Fruit fly (Drosophila melanogaster): ENCODE data around the gene MED20.

The MED20 gene

DNA sequence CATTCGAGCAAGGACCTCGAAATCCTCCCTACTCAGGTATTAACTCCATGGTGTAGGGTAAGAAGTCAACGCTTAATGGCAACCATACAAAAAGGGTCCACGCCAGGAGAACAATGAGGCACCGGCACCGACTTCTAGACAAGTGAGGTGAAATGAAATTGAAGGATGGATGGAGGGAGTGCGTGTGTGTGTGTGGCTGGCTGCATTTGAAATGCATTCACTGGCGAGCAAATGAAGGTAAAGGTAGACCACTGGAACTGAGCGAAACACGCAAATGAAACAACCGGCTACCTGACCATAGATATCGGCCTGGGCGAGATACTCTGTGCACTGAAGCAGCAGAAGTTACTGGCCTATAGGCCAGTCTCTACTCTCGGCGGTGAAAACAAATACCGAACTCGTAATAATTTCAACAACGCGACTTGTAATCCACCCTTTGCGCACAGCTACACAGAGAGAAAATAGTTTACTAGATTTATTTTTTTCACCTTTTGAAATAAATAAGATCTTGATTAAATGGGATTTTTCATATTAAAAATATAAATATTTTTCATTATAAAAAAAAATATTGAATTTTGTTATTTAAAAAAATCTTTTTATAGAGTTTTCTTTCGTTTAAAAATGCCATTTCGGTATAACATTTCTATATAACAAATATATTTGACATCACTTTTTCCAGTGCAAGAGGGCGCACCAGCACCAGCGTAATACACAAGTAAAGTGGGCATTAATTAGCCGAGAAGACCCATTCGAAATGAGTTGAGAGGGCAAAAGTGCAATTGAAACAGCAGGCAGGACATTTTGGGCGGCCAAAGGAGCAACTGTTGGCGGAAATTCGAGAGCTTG is 9.2 kb upstream of the MED20 start (continued):
- TF ChIP-seq luna (GFP tag; optimal IDR thresholded peaks at IDR 0.05), result no peak
- TF ChIP-seq corto (GFP tag; optimal IDR thresholded peaks at IDR 0.05), result no peak
- TF ChIP-seq pros (GFP tag; optimal IDR thresholded peaks at IDR 0.05), result peak; percentile 69
- TF ChIP-seq tup (GFP tag; optimal IDR thresholded peaks at IDR 0.05), result peak; percentile 27
- peak; percentile 21; the same call in 1 of the 2 replicates for TF ChIP-seq rib (GFP tag; IDR thresholded peaks at IDR 0.05)
- TF ChIP-seq CG11560 (tag; IDR thresholded peaks at IDR 0.05), result peak; percentile 63; the same call in 1 of the 3 replicates
- peak; percentile 38 for TF ChIP-seq schlank (tag; optimal IDR thresholded peaks at IDR 0.05)
- TF ChIP-seq NC2β (GFP tag; optimal IDR thresholded peaks at IDR 0.05), result peak; percentile 44
- TF ChIP-seq CG13894 (tag; optimal IDR thresholded peaks at IDR 0.05), result no peak
- TF ChIP-seq Kr (GFP tag; optimal IDR thresholded peaks at IDR 0.05), result peak; percentile 81
- TF ChIP-seq Ssrp (tag; optimal IDR thresholded peaks at IDR 0.05), result peak; percentile 86
- TF ChIP-seq her (GFP tag; optimal IDR thresholded peaks at IDR 0.05), result no peak
- peak; percentile 51 for TF ChIP-seq Fer1 (GFP tag; optimal IDR thresholded peaks at IDR 0.05)
- TF ChIP-seq da (GFP tag; optimal IDR thresholded peaks at IDR 0.05), result no peak
- TF ChIP-seq Med (GFP tag), result peak; percentile 71
- no peak for TF ChIP-seq p53 (GFP tag; optimal IDR thresholded peaks at IDR 0.05)
- peak; percentile 88 for TF ChIP-seq D (optimal IDR thresholded peaks at IDR 0.05)
- peak; percentile 86 for TF ChIP-seq D (GFP tag; optimal IDR thresholded peaks at IDR 0.05)
- no peak for TF ChIP-seq toy (GFP tag; IDR thresholded peaks at IDR 0.05)
- no peak for TF ChIP-seq ato (GFP tag; IDR thresholded peaks at IDR 0.05; ENCODE audit: partially characterized antibody)
- no peak for TF ChIP-seq dan (GFP tag; IDR thresholded peaks at IDR 0.05)
- peak; percentile 1 for TF ChIP-seq CG5245 (GFP tag; optimal IDR thresholded peaks at IDR 0.05)
- TF ChIP-seq NFAT (GFP tag; IDR thresholded peaks at IDR 0.05), result no peak
- TF ChIP-seq cwo (GFP tag; optimal IDR thresholded peaks at IDR 0.05), result peak; percentile 30
- peak; percentile 43 for TF ChIP-seq CrebB (tag; optimal IDR thresholded peaks at IDR 0.05)
- TF ChIP-seq Doc2 (GFP tag; IDR thresholded peaks at IDR 0.05), result no peak
- TF ChIP-seq CG9609 (GFP tag; optimal IDR thresholded peaks at IDR 0.05), result peak; percentile 6
- TF ChIP-seq vnd (GFP tag; IDR thresholded peaks at IDR 0.05; ENCODE audit: partially characterized antibody), result no peak
- TF ChIP-seq dmrt11E (tag; optimal IDR thresholded peaks at IDR 0.05), result peak; percentile 94
- no peak for TF ChIP-seq sna (GFP tag; IDR thresholded peaks at IDR 0.05; ENCODE audit: partially characterized antibody)
- peak; percentile 55; the same call in 1 of the 2 replicates for TF ChIP-seq Adf1 (GFP tag; IDR thresholded peaks at IDR 0.05)
- TF ChIP-seq crc (GFP tag; optimal IDR thresholded peaks at IDR 0.05), result no peak
- TF ChIP-seq CG3065 (GFP tag; optimal IDR thresholded peaks at IDR 0.05), result peak; percentile 70
- TF ChIP-seq Drgx (GFP tag; IDR thresholded peaks at IDR 0.05), result peak; percentile 37; the same call in 1 of the 2 replicates
- TF ChIP-seq CG3281 (GFP tag; optimal IDR thresholded peaks at IDR 0.05), result peak; percentile 45
- no peak for TF ChIP-seq CG2129 (GFP tag; IDR thresholded peaks at IDR 0.05; ENCODE audit: partially characterized antibody)
- no peak for TF ChIP-seq NC2α (GFP tag; optimal IDR thresholded peaks at IDR 0.05)
- no peak for TF ChIP-seq Hr39 (optimal IDR thresholded peaks at IDR 0.05)
- TF ChIP-seq CG9727 (GFP tag; optimal IDR thresholded peaks at IDR 0.05), result peak; percentile 89
- peak; percentile 52 for TF ChIP-seq Bdp1 (GFP tag; optimal IDR thresholded peaks at IDR 0.05)
- TF ChIP-seq CG8388 (GFP tag; optimal IDR thresholded peaks at IDR 0.05), result peak; percentile 84
- peak; percentile 73 for TF ChIP-seq salm (tag; optimal IDR thresholded peaks at IDR 0.05)
- TF ChIP-seq CG7963 (GFP tag; IDR thresholded peaks at IDR 0.05; ENCODE audit: partially characterized antibody), result no peak
- no peak for TF ChIP-seq CG8478 (optimal IDR thresholded peaks at IDR 0.05)
- TF ChIP-seq wor (GFP tag; IDR thresholded peaks at IDR 0.05), result peak; percentile 87
- peak; percentile 39 for TF ChIP-seq CG4820 (GFP tag; optimal IDR thresholded peaks at IDR 0.05)
- no peak for TF ChIP-seq CG13296 (GFP tag; optimal IDR thresholded peaks at IDR 0.05)
- no peak for TF ChIP-seq dati (GFP tag; IDR thresholded peaks at IDR 0.05)
- no peak for TF ChIP-seq CG3838 (GFP tag; optimal IDR thresholded peaks at IDR 0.05)
- no peak for TF ChIP-seq sr (GFP tag; IDR thresholded peaks at IDR 0.05)

Measured in whole organism, embryonic.